Fruit fly (Drosophila melanogaster): ENCODE data around the gene shtd.

The shtd gene

DNA sequence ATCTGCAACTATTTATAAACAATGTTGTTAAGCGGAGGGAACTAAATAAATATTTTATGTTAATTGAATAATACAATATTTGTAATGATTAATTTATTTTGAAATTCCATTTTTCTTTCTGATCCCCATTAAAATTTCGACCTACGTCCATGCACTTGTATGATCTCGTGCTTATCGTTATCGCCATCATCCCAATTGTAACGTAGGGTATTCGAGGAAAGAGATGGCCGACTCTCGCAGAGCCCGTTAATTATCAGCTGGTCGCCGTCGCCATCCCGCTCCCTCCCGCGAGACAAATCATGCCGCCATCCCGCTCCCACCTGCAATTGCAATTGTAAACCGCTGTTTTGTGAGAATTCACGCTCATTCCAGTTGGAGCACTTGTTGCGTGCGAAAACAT is 9.1 kb downstream of the shtd start, which contains the start of gene CG11655 (continued):
- peak; percentile 62 for TF ChIP-seq topi (GFP tag; optimal IDR thresholded peaks at IDR 0.05)
- peak; percentile 47 for TF ChIP-seq Eip75B (GFP tag; optimal IDR thresholded peaks at IDR 0.05)
- TF ChIP-seq pdm3 (GFP tag; optimal IDR thresholded peaks at IDR 0.05): peak; percentile 50
- TF ChIP-seq CG10669 (GFP tag; optimal IDR thresholded peaks at IDR 0.05): no peak
- peak; percentile 37 for TF ChIP-seq CG8319 (GFP tag; optimal IDR thresholded peaks at IDR 0.05)
- peak; percentile 45 for TF ChIP-seq CG31627 (GFP tag; optimal IDR thresholded peaks at IDR 0.05)
- TF ChIP-seq CG6854 (GFP tag; optimal IDR thresholded peaks at IDR 0.05): peak; percentile 63
- TF ChIP-seq achi (GFP tag; optimal IDR thresholded peaks at IDR 0.05): no peak

DNA sequence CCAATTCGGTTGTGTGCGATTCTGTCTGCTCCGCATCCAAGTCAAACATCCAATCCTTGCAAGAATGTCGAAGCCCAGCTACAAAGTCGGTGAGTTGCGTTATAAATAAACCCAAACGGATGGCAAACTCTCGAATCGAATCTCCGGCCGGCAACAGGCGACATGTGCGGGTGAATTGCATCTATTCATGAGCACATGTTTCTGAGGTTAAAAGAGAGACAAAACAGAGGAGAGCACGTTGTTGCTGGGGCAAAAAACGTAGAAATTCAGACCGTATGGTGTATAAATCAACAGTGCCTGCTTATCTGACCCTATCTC is 12.0 kb downstream of the shtd start:
- TF ChIP-seq dsx (GFP tag; optimal IDR thresholded peaks at IDR 0.05; ENCODE audit: poor library complexity, severe bottlenecking) (peak; percentile 54), eg (GFP tag; IDR thresholded peaks at IDR 0.05) (no peak)

DNA sequence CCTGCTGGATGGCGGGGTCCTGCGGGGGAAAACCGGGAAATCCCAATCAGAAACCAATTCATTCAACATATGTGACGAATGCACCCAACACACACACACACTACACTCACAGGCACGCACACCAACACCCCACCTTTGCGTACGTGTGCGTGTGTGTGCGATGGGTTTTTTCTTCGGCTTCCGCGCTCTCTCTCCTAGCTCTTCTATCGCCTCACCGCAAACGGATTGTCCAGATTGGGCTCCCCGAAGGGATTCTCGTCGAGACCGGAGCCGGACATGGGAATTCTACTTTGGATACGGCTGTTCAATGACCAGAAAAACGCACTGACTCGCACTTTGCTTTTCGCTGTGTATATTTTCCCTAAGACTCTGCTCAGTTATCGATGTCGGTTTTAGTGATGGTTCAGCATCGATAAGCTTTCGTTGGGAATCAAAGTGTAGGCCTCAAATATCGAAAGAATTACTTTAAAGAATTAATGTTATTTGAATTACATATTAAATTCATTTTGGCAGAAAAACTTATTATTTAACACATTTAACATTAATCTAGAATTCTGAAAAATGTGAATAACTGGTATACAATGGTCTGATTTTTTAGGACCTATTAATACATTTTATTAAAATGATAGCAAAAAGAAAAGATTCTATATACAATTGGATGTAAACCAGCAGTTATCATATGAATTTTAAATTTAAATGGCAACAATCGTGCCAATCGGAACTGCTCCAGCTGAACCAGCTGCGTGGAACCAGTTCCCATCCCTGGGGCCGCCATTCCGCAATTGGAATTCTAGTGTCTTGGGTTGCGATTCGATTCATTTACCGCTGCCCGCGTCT is 12.5 kb downstream of the shtd start, which contains the start of the genes Scamp and Ahcy:
Gene Scamp, minus strand, starts transcription at position 394 of the 837 bp plus-strand sequence.
Gene Ahcy, plus strand, starts transcription at position 772 of the 837 bp plus-strand sequence.
- TF ChIP-seq fd85E (GFP tag; optimal IDR thresholded peaks at IDR 0.05) (no peak), Sox102F (GFP tag; optimal IDR thresholded peaks at IDR 0.05) (peak; percentile 26), CG31627 (GFP tag; optimal IDR thresholded peaks at IDR 0.05) (no peak), topi (GFP tag; optimal IDR thresholded peaks at IDR 0.05) (no peak), OdsH (GFP tag; optimal IDR thresholded peaks at IDR 0.05) (peak; percentile 27), Sox14 (GFP tag; optimal IDR thresholded peaks at IDR 0.05) (no peak), Gug (GFP tag; IDR thresholded peaks at IDR 0.05) (no peak), Hr38 (GFP tag; optimal IDR thresholded peaks at IDR 0.05) (no peak), CG6792 (GFP tag; optimal IDR thresholded peaks at IDR 0.05) (no peak), lz (GFP tag; optimal IDR thresholded peaks at IDR 0.05) (peak; percentile 28), Eip75B (GFP tag; optimal IDR thresholded peaks at IDR 0.05) (peak; percentile 30), Ets21C (GFP tag; optimal IDR thresholded peaks at IDR 0.05) (peak; percentile 10), CG9139 (GFP tag; optimal IDR thresholded peaks at IDR 0.05) (no peak), ss (GFP tag; optimal IDR thresholded peaks at IDR 0.05) (no peak), Lpt (GFP tag; optimal IDR thresholded peaks at IDR 0.05) (no peak), CG8119 (GFP tag; IDR thresholded peaks at IDR 0.05) (no peak), CG15336 (GFP tag; IDR thresholded peaks at IDR 0.05) (0 out of 2 replicates have a peak, but pooled peaks have one; percentile 32), dsx (GFP tag; optimal IDR thresholded peaks at IDR 0.05; ENCODE audit: poor library complexity, severe bottlenecking) (no peak), CG6163 (GFP tag; IDR thresholded peaks at IDR 0.05) (0 out of 3 replicates have a peak, but pooled peaks have one; percentile 12), Eip78C (GFP tag) (peak; percentile 54), CG8319 (GFP tag; optimal IDR thresholded peaks at IDR 0.05) (no peak), eg (GFP tag; IDR thresholded peaks at IDR 0.05) (no peak), dac (GFP tag; optimal IDR thresholded peaks at IDR 0.05) (no peak), net (GFP tag; optimal IDR thresholded peaks at IDR 0.05) (no peak), CG32006 (GFP tag; optimal IDR thresholded peaks at IDR 0.05) (no peak), CG10669 (GFP tag; optimal IDR thresholded peaks at IDR 0.05) (no peak), CG3919 (GFP tag; optimal IDR thresholded peaks at IDR 0.05) (peak; percentile 26), Hr4 (GFP tag; optimal IDR thresholded peaks at IDR 0.05) (peak; percentile 32), CG6276 (GFP tag; optimal IDR thresholded peaks at IDR 0.05) (no peak), cyc (GFP tag; optimal IDR thresholded peaks at IDR 0.05) (peak; percentile 24), CG3032 (tag; optimal IDR thresholded peaks at IDR 0.05) (no peak), CG8632 (GFP tag; optimal IDR thresholded peaks at IDR 0.05) (no peak), achi (GFP tag; optimal IDR thresholded peaks at IDR 0.05) (peak; percentile 4), Ets96B (tag; optimal IDR thresholded peaks at IDR 0.05) (no peak), CG10631 (GFP tag; optimal IDR thresholded peaks at IDR 0.05) (peak; percentile 26), CG4318 (GFP tag; optimal IDR thresholded peaks at IDR 0.05) (no peak), CG6808 (GFP tag; optimal IDR thresholded peaks at IDR 0.05) (no peak), Met (GFP tag; optimal IDR thresholded peaks at IDR 0.05) (peak; percentile 45), vri (GFP tag; optimal IDR thresholded peaks at IDR 0.05) (no peak), CG6854 (GFP tag; optimal IDR thresholded peaks at IDR 0.05) (no peak), acj6 (GFP tag; optimal IDR thresholded peaks at IDR 0.05) (peak; percentile 12), Blimp-1 (GFP tag; optimal IDR thresholded peaks at IDR 0.05) (no peak), Hr39 (GFP tag; optimal IDR thresholded peaks at IDR 0.05) (peak; percentile 26), CG1621 (tag; optimal IDR thresholded peaks at IDR 0.05) (no peak)
